Worm (Caenorhabditis elegans) whole organism, late embryonic: ENCODE data around the gene rps-13.

Source experiments
- ceh-45 ChIP-seq: fragments of 200-800 bp; sonication (Bioruptor generic); IDR thresholded peaks from 2 replicates; pipeline ENCODE4 v1.3.6; 2022; ENCODE audit warnings: missing genetic modification reagents, missing genetic modification characterization, missing compliant biosample characterization
- dve-1 ChIP-seq: sonication (generic microtip); optimal IDR thresholded peaks from 2 replicates; lab custom pipeline; 2017; ENCODE audit warnings: antibody characterized with exemption, mild to moderate bottlenecking, missing genetic modification characterization, missing compliant biosample characterization
- hlh-13 ChIP-seq: fragments of 200-800 bp; sonication (Bioruptor generic); optimal IDR thresholded peaks from 2 replicates; lab custom pipeline; 2018; ENCODE audit warnings: mild to moderate bottlenecking, missing genetic modification characterization, missing compliant biosample characterization
- nhr-232 ChIP-seq: sonication (generic microtip); optimal IDR thresholded peaks from 2 replicates; lab custom pipeline; 2016; ENCODE audit warnings: missing genetic modification characterization, missing compliant biosample characterization
- sdc-2 ChIP-seq: sonication (generic microtip); optimal IDR thresholded peaks from 2 replicates; lab custom pipeline; 2016; ENCODE audit warnings: missing genotype, missing genetic modification characterization, missing compliant biosample characterization

DNA sequence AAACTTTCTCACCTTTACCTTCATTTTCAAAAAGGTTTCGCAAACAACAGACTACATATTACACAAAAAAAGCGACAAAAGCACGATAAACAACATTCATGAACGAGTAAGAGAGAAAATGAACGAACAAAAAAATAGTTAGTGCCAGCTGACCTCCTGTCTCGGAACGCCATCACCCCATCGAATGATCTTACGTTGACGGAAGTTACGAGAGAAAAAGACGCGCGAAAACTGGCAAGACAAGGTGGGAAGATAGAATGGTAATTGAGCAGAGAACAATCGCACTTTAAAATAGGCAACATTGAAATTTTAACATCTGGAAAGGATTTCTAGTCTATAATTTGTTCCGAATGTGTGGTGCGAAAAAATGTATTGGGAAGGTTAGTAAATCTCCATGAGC lies 45.4 kb upstream of the rps-13 start:
- TF ChIP-seq sdc-2, result no peak
- TF ChIP-seq dve-1 (tag; lab: Kevin White, UChicago), result no peak
- no peak for TF ChIP-seq nhr-232
- TF ChIP-seq ceh-45, result no peak
- TF ChIP-seq hlh-13 (GFP tag; lab: Kevin White, UChicago), result no peak
